Worm (Caenorhabditis elegans) whole organism, L3 larva: Measurements from ENCODE around the gene T05A7.3.

Source experiments
- ama-1 ChIP-seq: fragments of 150-350 bp; optimal IDR thresholded peaks from 2 replicates; lab custom pipeline; 2018
- lin-39 ChIP-seq: fragments of 150-350 bp; optimal IDR thresholded peaks from 2 replicates; lab custom pipeline; 2018; ENCODE audit warnings: missing biosample characterization, missing genetic modification reagents, missing genetic modification characterization
- snpc-4 ChIP-seq: fragments of 150-350 bp; optimal IDR thresholded peaks from 2 replicates; lab custom pipeline; 2014; ENCODE audit warnings: missing biosample characterization, missing genetic modification characterization
- ztf-4 ChIP-seq: fragments of 150-350 bp; optimal IDR thresholded peaks from 2 replicates; lab custom pipeline; 2014; ENCODE audit warnings: missing biosample characterization, missing genetic modification characterization

DNA sequence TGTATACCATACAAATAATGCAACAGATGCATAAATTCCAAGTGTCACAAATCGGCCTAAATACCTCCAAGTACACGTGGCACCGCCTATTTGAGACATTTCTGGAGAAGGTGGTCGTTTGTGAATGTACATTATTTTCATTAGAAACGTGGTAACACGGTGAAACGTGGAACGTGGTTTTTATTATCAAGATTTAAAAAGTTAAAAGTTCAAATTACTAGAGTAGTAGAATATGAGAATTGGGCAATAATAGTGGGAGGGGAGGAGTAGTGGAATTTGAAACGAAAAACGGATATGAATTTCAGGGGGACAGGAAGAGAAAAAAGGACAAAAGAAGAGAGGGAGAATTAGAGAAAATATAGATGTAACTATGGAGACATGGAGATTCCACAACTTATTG, 19.7 kb upstream of the T05A7.3 start, which contains the start of gene fut-6:
- TF ChIP-seq ama-1 (lab: Kevin White, UChicago), result no peak
- no peak for TF ChIP-seq snpc-4 (tag; lab: Kevin White, UChicago)
- no peak for TF ChIP-seq ztf-4 (tag; lab: Kevin White, UChicago)
- TF ChIP-seq lin-39, result no peak
